Fruit fly (Drosophila melanogaster) ovary, adult (tissue): Measurements from ENCODE around the gene CG7600.
A peak's percentile ranks its signal among the peaks of the same experiment; 100 is the strongest.

Experiments used
- CG17801 ChIP-seq: fragments of 200-800 bp; optimal IDR thresholded peaks from 2 replicates; lab custom pipeline; 2019; ENCODE audit warnings: missing biosample characterization, mild to moderate bottlenecking, missing genetic modification characterization, moderate library complexity; ENCODE audit not compliant: partially characterized antibody

Gene CG7600

dm6 chr3L:11203820-11204449 is 6.7 kb upstream of the CG7600 start:
- TF ChIP-seq CG17801 (GFP tag; lab: Kevin White, UChicago) = no peak

dm6 chr3L:11204852-11205251 is 5.7 kb upstream of the CG7600 start:
- peak; percentile 0 for TF ChIP-seq CG17801 (GFP tag; lab: Kevin White, UChicago)

- peak; percentile 34 for TF ChIP-seq CG17801 (GFP tag; lab: Kevin White, UChicago)
Observed at dm6 chr3L:11205608-11206336, 4.8 kb upstream of the CG7600 start, which contains the start of gene Plod. Plod (minus strand) TSS chr3L:11206016.

dm6 chr3L:11213643-11214042 is 3.1 kb downstream of the CG7600 start:
- no peak for TF ChIP-seq CG17801 (GFP tag; lab: Kevin White, UChicago)

- TF ChIP-seq CG17801 (GFP tag; lab: Kevin White, UChicago) = no peak
Observed at dm6 chr3L:11214406-11215243, 4.0 kb downstream of the CG7600 start, which contains the start of gene CG42671. CG42671 (plus strand) TSS chr3L:11214505.

dm6 chr3L:11215244-11216121 is 4.9 kb downstream of the CG7600 start:
- peak; percentile 85 for TF ChIP-seq CG17801 (GFP tag; lab: Kevin White, UChicago)

dm6 chr3L:11216219-11216618 is 5.6 kb downstream of the CG7600 start:
- TF ChIP-seq CG17801 (GFP tag; lab: Kevin White, UChicago) = no peak

dm6 chr3L:11217893-11218292 is 7.3 kb downstream of the CG7600 start:
- TF ChIP-seq CG17801 (GFP tag; lab: Kevin White, UChicago) = no peak

- no peak for TF ChIP-seq CG17801 (GFP tag; lab: Kevin White, UChicago)
Observed at dm6 chr3L:11218892-11219291, 8.3 kb downstream of the CG7600 start.

- TF ChIP-seq CG17801 (GFP tag; lab: Kevin White, UChicago) = no peak
Observed at dm6 chr3L:11224651-11225050, 14.1 kb downstream of the CG7600 start.

- no peak for TF ChIP-seq CG17801 (GFP tag; lab: Kevin White, UChicago)
Observed at dm6 chr3L:11227708-11228107, 17.1 kb downstream of the CG7600 start.

- no peak for TF ChIP-seq CG17801 (GFP tag; lab: Kevin White, UChicago)
Observed at dm6 chr3L:11233547-11233946, 23.0 kb downstream of the CG7600 start.

dm6 chr3L:11236118-11236517 is 25.5 kb downstream of the CG7600 start, which contains the start of gene Ir68a:
Ir68a (minus strand) TSS chr3L:11236218.
- no peak for TF ChIP-seq CG17801 (GFP tag; lab: Kevin White, UChicago)

dm6 chr3L:11237127-11237759 is 26.7 kb downstream of the CG7600 start:
- no peak for TF ChIP-seq CG17801 (GFP tag; lab: Kevin White, UChicago)
